Fruit fly (Drosophila melanogaster) whole organism, embryonic: Measurements from ENCODE around the gene CG14300.

Source experiments
- Atf-2 ChIP-seq: fragments of 200-800 bp; sonication (Bioruptor generic); optimal IDR thresholded peaks from 2 replicates; lab custom pipeline; 2016; ENCODE audit warnings: missing biosample characterization, missing genetic modification characterization
- Bdp1 ChIP-seq: fragments of 200-800 bp; sonication (Bioruptor generic); optimal IDR thresholded peaks from 3 replicates; lab custom pipeline; 2016; ENCODE audit warnings: missing biosample characterization, missing genetic modification characterization
- CG10274 ChIP-seq: fragments of 200-800 bp; sonication (Bioruptor generic); optimal IDR thresholded peaks from 3 replicates; lab custom pipeline; 2017; ENCODE audit warnings: missing biosample characterization, mild to moderate bottlenecking, missing genetic modification characterization
- CG10565 ChIP-seq: fragments of 200-800 bp; sonication (Bioruptor generic); optimal IDR thresholded peaks from 3 replicates; lab custom pipeline; 2016; ENCODE audit warnings: missing biosample characterization, mild to moderate bottlenecking, missing genetic modification characterization
- CG1233 ChIP-seq: fragments of 200-800 bp; sonication (Bioruptor generic); optimal IDR thresholded peaks from 4 replicates; lab custom pipeline; 2018; ENCODE audit warnings: missing biosample characterization, mild to moderate bottlenecking, missing genetic modification characterization
- CG13894 ChIP-seq: fragments of 200-800 bp; sonication (Bioruptor generic); optimal IDR thresholded peaks from 3 replicates; lab custom pipeline; 2018; ENCODE audit warnings: missing biosample characterization, mild to moderate bottlenecking, missing genetic modification characterization, moderate library complexity
- CG14860 ChIP-seq: fragments of 200-800 bp; sonication (Bioruptor generic); IDR thresholded peaks from 3 replicates; pipeline ENCODE4 v1.3.6; 2022; ENCODE audit warnings: missing biosample characterization, missing genetic modification characterization; ENCODE audit not compliant: partially characterized antibody
- CG16863 ChIP-seq: fragments of 200-800 bp; sonication (Bioruptor generic); optimal IDR thresholded peaks from 3 replicates; lab custom pipeline; 2016; ENCODE audit warnings: missing biosample characterization, missing genetic modification characterization
- CG17361 ChIP-seq: fragments of 200-800 bp; sonication (Bioruptor generic); IDR thresholded peaks from 3 replicates; pipeline ENCODE4 v1.3.6; 2022; ENCODE audit warnings: missing biosample characterization, missing genetic modification characterization
- CG2202 ChIP-seq: fragments of 200-800 bp; sonication (Bioruptor generic); optimal IDR thresholded peaks from 2 replicates; lab custom pipeline; 2018; ENCODE audit warnings: missing biosample characterization, mild to moderate bottlenecking, missing genetic modification characterization
- CG2678 ChIP-seq: fragments of 200-800 bp; sonication (Bioruptor generic); optimal IDR thresholded peaks from 3 replicates; lab custom pipeline; 2019; ENCODE audit warnings: missing biosample characterization, mild to moderate bottlenecking, missing genetic modification characterization, moderate library complexity
- CG3838 ChIP-seq: fragments of 200-800 bp; sonication (Bioruptor generic); optimal IDR thresholded peaks from 3 replicates; lab custom pipeline; 2016; ENCODE audit warnings: missing biosample characterization, missing genetic modification characterization
- CG4404 ChIP-seq: fragments of 200-800 bp; sonication (Bioruptor generic); IDR thresholded peaks from 2 replicates; pipeline ENCODE4 v1.3.6; 2022; ENCODE audit warnings: missing biosample characterization, missing genetic modification characterization
- CG6689 ChIP-seq: fragments of 200-800 bp; sonication (Bioruptor generic); IDR thresholded peaks from 2 replicates; pipeline ENCODE4 v1.3.6; 2022; ENCODE audit warnings: missing biosample characterization, missing genetic modification characterization
- Doc2 ChIP-seq: fragments of 200-800 bp; sonication (Bioruptor generic); IDR thresholded peaks from 2 replicates; pipeline ENCODE4 v1.3.6; 2022; ENCODE audit warnings: missing biosample characterization, missing genetic modification characterization
- Fer1 ChIP-seq: fragments of 200-800 bp; sonication (Bioruptor generic); optimal IDR thresholded peaks from 2 replicates; lab custom pipeline; 2017; ENCODE audit warnings: missing biosample characterization, mild to moderate bottlenecking, missing genetic modification characterization
- HLH4C ChIP-seq: fragments of 200-800 bp; sonication (Bioruptor generic); IDR thresholded peaks from 3 replicates; pipeline ENCODE4 v1.3.6; 2022; ENCODE audit warnings: missing biosample characterization, missing genetic modification characterization; ENCODE audit not compliant: partially characterized antibody
- HLHmδ ChIP-seq: fragments of 200-800 bp; sonication (Bioruptor generic); optimal IDR thresholded peaks from 2 replicates; lab custom pipeline; 2018; ENCODE audit warnings: missing biosample characterization, mild to moderate bottlenecking, missing genetic modification characterization, moderate library complexity
- HmgZ ChIP-seq: fragments of 200-800 bp; sonication (Bioruptor generic); optimal IDR thresholded peaks from 2 replicates; lab custom pipeline; 2018; ENCODE audit warnings: missing biosample characterization, mild to moderate bottlenecking, missing genetic modification characterization
- Hr3 ChIP-seq: fragments of 200-800 bp; sonication (Bioruptor generic); optimal IDR thresholded peaks from 3 replicates; lab custom pipeline; 2016; ENCODE audit warnings: missing biosample characterization, missing genetic modification characterization
- Max ChIP-seq: fragments of 200-800 bp; sonication (Bioruptor generic); optimal IDR thresholded peaks from 2 replicates; lab custom pipeline; 2016; ENCODE audit warnings: missing biosample characterization, mild to moderate bottlenecking, missing genetic modification characterization
- Mes4 ChIP-seq: fragments of 200-800 bp; sonication (Bioruptor generic); optimal IDR thresholded peaks from 2 replicates; lab custom pipeline; 2016; ENCODE audit warnings: missing biosample characterization, missing genetic modification characterization
- Oli ChIP-seq: fragments of 200-800 bp; sonication (Bioruptor generic); optimal IDR thresholded peaks from 2 replicates; lab custom pipeline; 2018; ENCODE audit warnings: missing biosample characterization, mild to moderate bottlenecking, missing genetic modification characterization, moderate library complexity
- PHDP ChIP-seq: fragments of 200-800 bp; sonication (Bioruptor generic); optimal IDR thresholded peaks from 3 replicates; lab custom pipeline; 2018; ENCODE audit warnings: missing biosample characterization, mild to moderate bottlenecking, missing genetic modification characterization, moderate library complexity
- Pdp1 ChIP-seq, 2 experiments: fragments of 200-800 bp; sonication (Bioruptor generic); optimal IDR thresholded peaks; 3 replicates each; lab custom pipeline; 2016; ENCODE audit warnings: missing biosample characterization in 2 of 2, missing genetic modification characterization in 2 of 2, mild to moderate bottlenecking in 1 of 2, moderate library complexity in 1 of 2
- Poxn ChIP-seq: fragments of 200-800 bp; sonication (Bioruptor generic); IDR thresholded peaks from 2 replicates; pipeline ENCODE4 v1.3.6; 2022; ENCODE audit warnings: missing biosample characterization, missing genetic modification characterization
- Scr ChIP-seq: fragments of 200-800 bp; sonication (Bioruptor generic); IDR thresholded peaks from 2 replicates; pipeline ENCODE4 v1.3.6; 2022; ENCODE audit warnings: missing biosample characterization, missing genetic modification characterization; ENCODE audit not compliant: partially characterized antibody
- Sry-β ChIP-seq: fragments of 200-800 bp; sonication (Bioruptor generic); optimal IDR thresholded peaks from 2 replicates; lab custom pipeline; 2018; ENCODE audit warnings: missing biosample characterization, mild to moderate bottlenecking, missing genetic modification characterization, moderate library complexity
- Sry-δ ChIP-seq: fragments of 200-800 bp; sonication (Bioruptor generic); optimal IDR thresholded peaks from 2 replicates; lab custom pipeline; 2016; ENCODE audit warnings: missing biosample characterization, missing genetic modification characterization
- Tbp ChIP-seq: fragments of >200 bp; optimal IDR thresholded peaks from 2 replicates; lab custom pipeline; 2018; ENCODE audit warnings: missing biosample characterization, missing genetic modification characterization
- az2 ChIP-seq: fragments of 200-800 bp; sonication (Bioruptor generic); optimal IDR thresholded peaks from 3 replicates; lab custom pipeline; 2016; ENCODE audit warnings: missing biosample characterization, missing genetic modification characterization
- bsh ChIP-seq, 2 experiments: fragments of 200-800 bp; sonication (Bioruptor generic); optimal IDR thresholded peaks; 2 replicates each; lab custom pipeline; 2017 to 2018; ENCODE audit warnings: mild to moderate bottlenecking in 2 of 2, missing biosample characterization in 2 of 2, missing genetic modification characterization in 2 of 2, moderate library complexity in 1 of 2
- cad ChIP-seq: fragments of >200 bp; optimal IDR thresholded peaks from 2 replicates; lab custom pipeline; 2017; ENCODE audit warnings: missing biosample characterization, missing genetic modification characterization
- corto ChIP-seq: fragments of 200-800 bp; sonication (Bioruptor generic); optimal IDR thresholded peaks from 2 replicates; lab custom pipeline; 2016; ENCODE audit warnings: missing biosample characterization, mild to moderate bottlenecking, missing genetic modification characterization, moderate library complexity
- da ChIP-seq: fragments of 200-800 bp; sonication (Bioruptor generic); optimal IDR thresholded peaks from 2 replicates; lab custom pipeline; 2016; ENCODE audit warnings: missing biosample characterization, missing genetic modification characterization
- danr ChIP-seq: fragments of 200-800 bp; sonication (Bioruptor generic); IDR thresholded peaks from 2 replicates; pipeline ENCODE4 v1.3.6; 2022; ENCODE audit warnings: missing biosample characterization, missing genetic modification characterization
- dati ChIP-seq: fragments of 200-800 bp; sonication (Bioruptor generic); IDR thresholded peaks from 2 replicates; pipeline ENCODE4 v1.3.6; 2022; ENCODE audit warnings: missing biosample characterization, missing genetic modification characterization
- dysf ChIP-seq: fragments of 200-800 bp; sonication (Bioruptor generic); IDR thresholded peaks from 3 replicates; pipeline ENCODE4 v1.3.6; 2022; ENCODE audit warnings: missing biosample characterization, missing genetic modification characterization
- emc ChIP-seq: fragments of 200-800 bp; sonication (Bioruptor generic); optimal IDR thresholded peaks from 2 replicates; lab custom pipeline; 2016; ENCODE audit warnings: missing biosample characterization, missing genetic modification characterization
- ewg ChIP-seq: fragments of 200-800 bp; sonication (Bioruptor generic); optimal IDR thresholded peaks from 3 replicates; lab custom pipeline; 2017; ENCODE audit warnings: mild to moderate bottlenecking, missing biosample characterization, missing genetic modification reagents, missing genetic modification characterization
- gro ChIP-seq: fragments of 200-800 bp; sonication (Bioruptor generic); optimal IDR thresholded peaks from 2 replicates; lab custom pipeline; 2016; ENCODE audit warnings: missing biosample characterization, missing genetic modification characterization
- hth ChIP-seq: fragments of >200 bp; optimal IDR thresholded peaks from 2 replicates; lab custom pipeline; 2017; ENCODE audit warnings: inconsistent platforms
- ind ChIP-seq: fragments of 200-800 bp; sonication (Bioruptor generic); optimal IDR thresholded peaks from 3 replicates; lab custom pipeline; 2016; ENCODE audit warnings: missing biosample characterization, missing genetic modification characterization
- luna ChIP-seq: fragments of 200-800 bp; sonication (Bioruptor generic); optimal IDR thresholded peaks from 2 replicates; lab custom pipeline; 2016; ENCODE audit warnings: missing biosample characterization, missing genetic modification characterization
- maf-S ChIP-seq: fragments of 200-800 bp; sonication (Bioruptor generic); optimal IDR thresholded peaks from 2 replicates; lab custom pipeline; 2016; ENCODE audit warnings: missing biosample characterization, missing genetic modification characterization
- pb ChIP-seq: fragments of 200-800 bp; sonication (Bioruptor generic); optimal IDR thresholded peaks from 3 replicates; lab custom pipeline; 2016; ENCODE audit warnings: missing biosample characterization, missing genetic modification characterization
- sc ChIP-seq, 3 experiments: fragments of >200 bp in 2 of 3; fragments of 200-800 bp in 1 of 3; sonication (Bioruptor generic) in 1 of 3; optimal IDR thresholded peaks; 2 replicates in 2 of 3; 3 replicates in 1 of 3; lab custom pipeline; 2017; ENCODE audit warnings: mild to moderate bottlenecking in 1 of 3, missing biosample characterization in 1 of 3, missing genetic modification characterization in 1 of 3, missing genetic modification reagents in 1 of 3
- schlank ChIP-seq: fragments of 200-800 bp; sonication (Bioruptor generic); optimal IDR thresholded peaks from 2 replicates; lab custom pipeline; 2018; ENCODE audit warnings: missing biosample characterization, mild to moderate bottlenecking, missing genetic modification characterization
- tna ChIP-seq: fragments of 200-800 bp; sonication (Bioruptor generic); IDR thresholded peaks from 2 replicates; pipeline ENCODE4 v1.3.6; 2022; ENCODE audit warnings: missing biosample characterization, missing genetic modification characterization; ENCODE audit not compliant: partially characterized antibody
- tup ChIP-seq: fragments of 200-800 bp; sonication (Bioruptor generic); optimal IDR thresholded peaks from 2 replicates; lab custom pipeline; 2016; ENCODE audit warnings: missing biosample characterization, mild to moderate bottlenecking, missing genetic modification characterization, moderate library complexity

Gene CG14300

dm6 chr3R:18670441-18671111 is 22.9 kb downstream of the CG14300 start (continued):
- no peak for TF ChIP-seq CG14860 (GFP tag; lab: Robert Waterston, UW)
- no peak for TF ChIP-seq Fer1
- peak; percentile 63 for TF ChIP-seq Oli (tag; lab: Kevin White, UChicago)
- no peak for TF ChIP-seq HLHmδ (GFP tag; lab: Kevin White, UChicago)
- no peak for TF ChIP-seq cad (GFP tag; lab: Kevin White, UChicago)
- TF ChIP-seq tup (GFP tag; lab: Kevin White, UChicago) = no peak
- TF ChIP-seq Max (GFP tag; lab: Kevin White, UChicago) = peak; percentile 18
- peak in 1 of 2 experiments; percentile 51 for TF ChIP-seq Pdp1 (GFP tag; optimal IDR thresholded peaks at IDR 0.05; lab: Kevin White, UChicago)
- no peak for TF ChIP-seq hth (lab: Kevin White, UChicago)
- TF ChIP-seq gro = no peak
- TF ChIP-seq CG1233 = no peak
- peak; percentile 43 for TF ChIP-seq ewg (GFP tag; lab: Kevin White, UChicago)
- TF ChIP-seq sc (optimal IDR thresholded peaks at IDR 0.05; lab: Kevin White, UChicago) = no peak
- peak; percentile 21 for TF ChIP-seq sc (GFP tag; optimal IDR thresholded peaks at IDR 0.05; lab: Kevin White, UChicago)
- TF ChIP-seq CG16863 (GFP tag; lab: Kevin White, UChicago) = no peak
- TF ChIP-seq tna (GFP tag; lab: Robert Waterston, UW) = no peak
- no peak for TF ChIP-seq Doc2 (GFP tag; lab: Robert Waterston, UW)
- no peak for TF ChIP-seq emc (GFP tag; lab: Kevin White, UChicago)
- peak; percentile 91 for TF ChIP-seq CG2678
- TF ChIP-seq PHDP (tag; lab: Kevin White, UChicago) = peak; percentile 65
- peak; percentile 36 for TF ChIP-seq az2 (GFP tag; lab: Kevin White, UChicago)
- no peak for TF ChIP-seq Bdp1 (GFP tag; lab: Kevin White, UChicago)
- no peak for TF ChIP-seq Poxn (GFP tag; lab: Robert Waterston, UW)
- 0 out of 3 replicates have a peak, but pooled peaks have one; percentile 35 for TF ChIP-seq dysf (GFP tag; lab: Robert Waterston, UW)
- no peak for TF ChIP-seq Atf-2 (GFP tag; lab: Kevin White, UChicago)
- TF ChIP-seq Sry-β (GFP tag; lab: Kevin White, UChicago) = no peak
- no peak for TF ChIP-seq da (GFP tag; lab: Kevin White, UChicago)
- no peak; the same call in 1 of the 2 replicates for TF ChIP-seq CG4404
- no peak for TF ChIP-seq Tbp
- no peak for TF ChIP-seq CG13894 (tag; lab: Kevin White, UChicago)
- no peak for TF ChIP-seq CG10274 (GFP tag; lab: Kevin White, UChicago)
- peak; percentile 69 for TF ChIP-seq ind (GFP tag; lab: Kevin White, UChicago)
- peak in 1 of 2 experiments; percentile 72 for TF ChIP-seq bsh (GFP tag; optimal IDR thresholded peaks at IDR 0.05; lab: Kevin White, UChicago)
- TF ChIP-seq Sry-δ (GFP tag; lab: Kevin White, UChicago) = no peak
- peak; percentile 60; the same call in 2 of the 3 replicates for TF ChIP-seq CG17361 (GFP tag; lab: Robert Waterston, UW)
- TF ChIP-seq CG10565 = no peak
- TF ChIP-seq HmgZ (tag; lab: Kevin White, UChicago) = no peak
- TF ChIP-seq luna (GFP tag; lab: Kevin White, UChicago) = no peak
- no peak for TF ChIP-seq CG2202 (tag; lab: Kevin White, UChicago)
- no peak for TF ChIP-seq dati (GFP tag; lab: Robert Waterston, UW)
- no peak for TF ChIP-seq danr
- TF ChIP-seq Mes4 (GFP tag; lab: Kevin White, UChicago) = no peak
- TF ChIP-seq CG3838 (GFP tag; lab: Kevin White, UChicago) = no peak
- TF ChIP-seq Hr3 (GFP tag; lab: Kevin White, UChicago) = peak; percentile 36
- peak; percentile 27; the same call in 1 of the 2 replicates for TF ChIP-seq CG6689 (GFP tag; lab: Robert Waterston, UW)
- no peak for TF ChIP-seq Scr (GFP tag; lab: Robert Waterston, UW)
- peak; percentile 44 for TF ChIP-seq corto (GFP tag; lab: Kevin White, UChicago)
- TF ChIP-seq HLH4C (GFP tag; lab: Robert Waterston, UW) = no peak
- no peak for TF ChIP-seq pb
- TF ChIP-seq maf-S (GFP tag; lab: Kevin White, UChicago) = no peak
- no peak for TF ChIP-seq schlank
